Worm (Caenorhabditis elegans): ENCODE measurements around the gene ZK1058.9.

DNA sequence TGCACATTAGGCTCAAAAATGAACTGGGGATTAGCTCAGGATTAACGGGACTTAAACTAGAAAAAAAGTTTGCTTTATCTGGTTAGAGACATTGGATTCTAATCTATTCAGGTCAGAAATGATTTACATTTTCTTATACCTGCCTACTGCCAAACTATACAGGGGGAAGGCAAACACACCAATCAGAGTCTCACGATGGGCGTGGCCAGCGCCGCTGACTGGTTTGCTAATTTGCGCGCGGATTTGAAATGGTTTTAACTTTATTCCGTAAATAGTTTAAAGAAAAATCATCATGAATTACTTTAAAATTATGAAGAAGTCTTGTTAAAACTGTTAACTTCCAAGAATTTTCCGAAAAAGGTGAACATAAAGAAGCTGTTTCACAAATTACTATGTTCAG, 27.7 kb downstream of the ZK1058.9 start:
- no peak for TF ChIP-seq lin-13 (tag; optimal IDR thresholded peaks at IDR 0.05)
- no peak for TF ChIP-seq pha-4 (tag; optimal IDR thresholded peaks at IDR 0.05)
- no peak for TF ChIP-seq blmp-1 (tag; optimal IDR thresholded peaks at IDR 0.05)
- TF ChIP-seq nhr-237 (tag; optimal IDR thresholded peaks at IDR 0.05), result no peak
- no peak for TF ChIP-seq snpc-4 (tag; optimal IDR thresholded peaks at IDR 0.05)
- TF ChIP-seq ces-1 (GFP tag; optimal IDR thresholded peaks at IDR 0.05), result no peak
- no peak for TF ChIP-seq mep-1 (tag; optimal IDR thresholded peaks at IDR 0.05)
- TF ChIP-seq mab-5 (tag; optimal IDR thresholded peaks at IDR 0.05), result no peak
- no peak for TF ChIP-seq elt-1 (tag; optimal IDR thresholded peaks at IDR 0.05; ENCODE audit: borderline replicate concordance, insufficient read depth)
- TF ChIP-seq ztf-11 (tag; optimal IDR thresholded peaks at IDR 0.05), result no peak
